Fruit fly (Drosophila melanogaster) whole organism, embryonic: ENCODE data around the gene Lamtor3.

Experiments
- Aef1 ChIP-seq: fragments of 200-800 bp; sonication (Bioruptor generic); IDR thresholded peaks from 3 replicates; pipeline ENCODE4 v1.3.6; 2022; ENCODE audit warnings: missing biosample characterization, missing genetic modification characterization
- BtbVII ChIP-seq: fragments of 200-800 bp; sonication (Bioruptor generic); optimal IDR thresholded peaks from 3 replicates; lab custom pipeline; 2017; ENCODE audit warnings: missing biosample characterization, mild to moderate bottlenecking, missing genetic modification characterization
- CG10147 ChIP-seq: fragments of 200-800 bp; sonication (Bioruptor generic); optimal IDR thresholded peaks from 2 replicates; lab custom pipeline; 2019; ENCODE audit warnings: missing biosample characterization, mild to moderate bottlenecking, missing genetic modification characterization, moderate library complexity
- CG1024 ChIP-seq: fragments of 200-800 bp; sonication (Bioruptor generic); IDR thresholded peaks from 2 replicates; pipeline ENCODE4 v1.3.6; 2022; ENCODE audit warnings: missing biosample characterization, missing genetic modification characterization
- CG11085 ChIP-seq: fragments of 200-800 bp; sonication (Bioruptor generic); IDR thresholded peaks from 2 replicates; pipeline ENCODE4 v1.3.6; 2022; ENCODE audit warnings: missing biosample characterization, missing genetic modification characterization
- CG11247 ChIP-seq: fragments of 200-800 bp; sonication (Bioruptor generic); IDR thresholded peaks from 2 replicates; pipeline ENCODE4 v1.3.6; 2022; ENCODE audit warnings: missing biosample characterization, missing genetic modification characterization
- CG11398 ChIP-seq: fragments of 200-800 bp; sonication (Bioruptor generic); optimal IDR thresholded peaks from 2 replicates; lab custom pipeline; 2016; ENCODE audit warnings: missing biosample characterization, missing genetic modification characterization
- CG12155 ChIP-seq: fragments of 200-800 bp; sonication (Bioruptor generic); optimal IDR thresholded peaks from 3 replicates; lab custom pipeline; 2016; ENCODE audit warnings: missing biosample characterization, missing genetic modification characterization
- CG1529 ChIP-seq: fragments of 200-800 bp; sonication (Bioruptor generic); optimal IDR thresholded peaks from 3 replicates; lab custom pipeline; 2018; ENCODE audit warnings: missing biosample characterization, missing genetic modification characterization
- CG15514 ChIP-seq: fragments of 200-800 bp; sonication (Bioruptor generic); optimal IDR thresholded peaks from 3 replicates; lab custom pipeline; 2017; ENCODE audit warnings: missing biosample characterization, missing genetic modification characterization, mild to moderate bottlenecking, moderate library complexity, missing genetic modification reagents
- CG30020 ChIP-seq: fragments of 200-800 bp; optimal IDR thresholded peaks from 2 replicates; lab custom pipeline; 2019; ENCODE audit warnings: missing biosample characterization, mild to moderate bottlenecking, missing genetic modification characterization, moderate library complexity
- CG34224 ChIP-seq: fragments of 200-800 bp; sonication (Bioruptor generic); IDR thresholded peaks from 3 replicates; pipeline ENCODE4 v1.3.6; 2022; ENCODE audit warnings: missing biosample characterization, missing genetic modification characterization; ENCODE audit not compliant: partially characterized antibody
- CG43689 ChIP-seq: fragments of 200-800 bp; sonication (Bioruptor generic); IDR thresholded peaks from 2 replicates; pipeline ENCODE4 v1.3.6; 2022; ENCODE audit warnings: missing biosample characterization, missing genetic modification characterization
- CG6254 ChIP-seq: fragments of 200-800 bp; sonication (Bioruptor generic); optimal IDR thresholded peaks from 3 replicates; lab custom pipeline; 2017; ENCODE audit warnings: mild to moderate bottlenecking, missing biosample characterization, missing genetic modification reagents, missing genetic modification characterization
- CG9215 ChIP-seq: fragments of 200-800 bp; sonication (Bioruptor generic); IDR thresholded peaks from 2 replicates; pipeline ENCODE4 v1.3.6; 2022; ENCODE audit warnings: missing biosample characterization, missing genetic modification characterization
- CG9797 ChIP-seq: fragments of 200-800 bp; sonication (Bioruptor generic); optimal IDR thresholded peaks from 3 replicates; lab custom pipeline; 2018; ENCODE audit warnings: missing biosample characterization, mild to moderate bottlenecking, missing genetic modification characterization
- Dll ChIP-seq: fragments of 200-800 bp; sonication (Bioruptor generic); IDR thresholded peaks from 4 replicates; pipeline ENCODE4 v1.3.6; 2022; ENCODE audit warnings: missing biosample characterization, missing genetic modification characterization; ENCODE audit not compliant: partially characterized antibody
- Drgx ChIP-seq: fragments of 200-800 bp; sonication (Bioruptor generic); IDR thresholded peaks from 2 replicates; pipeline ENCODE4 v1.3.6; 2022; ENCODE audit warnings: missing biosample characterization, missing genetic modification characterization
- Fer2 ChIP-seq: fragments of 200-800 bp; sonication (Bioruptor generic); optimal IDR thresholded peaks from 2 replicates; lab custom pipeline; 2018; ENCODE audit warnings: missing biosample characterization, mild to moderate bottlenecking, missing genetic modification characterization, moderate library complexity
- GATAe ChIP-seq: fragments of 200-800 bp; sonication (Bioruptor generic); conservative IDR thresholded peaks from 2 replicates; pipeline ENCODE4 v1.3.6; 2022; ENCODE audit warnings: missing biosample characterization, missing genetic modification characterization
- H15 ChIP-seq: fragments of 200-800 bp; sonication (Bioruptor generic); IDR thresholded peaks from 3 replicates; pipeline ENCODE4 v1.3.6; 2022; ENCODE audit warnings: missing biosample characterization, missing genetic modification characterization
- Hand ChIP-seq: fragments of 200-800 bp; sonication (Bioruptor generic); optimal IDR thresholded peaks from 2 replicates; lab custom pipeline; 2017; ENCODE audit warnings: mild to moderate bottlenecking, missing biosample characterization, missing genetic modification reagents, missing genetic modification characterization
- Hr39 ChIP-seq: fragments of >200 bp; optimal IDR thresholded peaks from 2 replicates; lab custom pipeline; 2017
- Max ChIP-seq: fragments of 200-800 bp; sonication (Bioruptor generic); optimal IDR thresholded peaks from 2 replicates; lab custom pipeline; 2016; ENCODE audit warnings: missing biosample characterization, mild to moderate bottlenecking, missing genetic modification characterization
- Mrtf ChIP-seq: fragments of 200-800 bp; sonication (Bioruptor generic); IDR thresholded peaks from 3 replicates; pipeline ENCODE4 v1.3.6; 2022; ENCODE audit warnings: missing biosample characterization, missing genetic modification characterization
- Pdp1 ChIP-seq, 2 experiments: fragments of 200-800 bp; sonication (Bioruptor generic); optimal IDR thresholded peaks; 3 replicates each; lab custom pipeline; 2016; ENCODE audit warnings: missing biosample characterization in 2 of 2, missing genetic modification characterization in 2 of 2, mild to moderate bottlenecking in 1 of 2, moderate library complexity in 1 of 2
- Trl ChIP-seq, 3 experiments: fragments of >200 bp in 2 of 3; fragments of 200-800 bp in 1 of 3; sonication (Bioruptor generic) in 1 of 3; optimal IDR thresholded peaks; 2 replicates in 1 of 3; 3 replicates in 2 of 3; lab custom pipeline; 2016 to 2017; ENCODE audit warnings: missing biosample characterization in 1 of 3, missing genetic modification characterization in 1 of 3
- az2 ChIP-seq: fragments of 200-800 bp; sonication (Bioruptor generic); optimal IDR thresholded peaks from 3 replicates; lab custom pipeline; 2016; ENCODE audit warnings: missing biosample characterization, missing genetic modification characterization
- cas ChIP-seq: fragments of 200-800 bp; sonication (Bioruptor generic); IDR thresholded peaks from 2 replicates; pipeline ENCODE4 v1.3.6; 2022; ENCODE audit warnings: missing biosample characterization, missing genetic modification characterization
- caup ChIP-seq: fragments of 200-800 bp; sonication (Bioruptor generic); optimal IDR thresholded peaks from 3 replicates; lab custom pipeline; 2017; ENCODE audit warnings: missing biosample characterization, mild to moderate bottlenecking, missing genetic modification characterization, moderate library complexity; ENCODE audit not compliant: severe bottlenecking
- chm ChIP-seq: fragments of 200-800 bp; sonication (Bioruptor generic); IDR thresholded peaks from 2 replicates; pipeline ENCODE4 v1.3.6; 2022; ENCODE audit warnings: missing biosample characterization, missing genetic modification characterization
- chn ChIP-seq: fragments of 200-800 bp; sonication (Bioruptor generic); optimal IDR thresholded peaks from 2 replicates; lab custom pipeline; 2016; ENCODE audit warnings: missing biosample characterization, missing genetic modification characterization
- dysf ChIP-seq: fragments of 200-800 bp; sonication (Bioruptor generic); IDR thresholded peaks from 3 replicates; pipeline ENCODE4 v1.3.6; 2022; ENCODE audit warnings: missing biosample characterization, missing genetic modification characterization
- eyg ChIP-seq: fragments of 200-800 bp; sonication (Bioruptor generic); optimal IDR thresholded peaks from 3 replicates; lab custom pipeline; 2016; ENCODE audit warnings: missing biosample characterization, missing genetic modification characterization
- fd64A ChIP-seq: fragments of 200-800 bp; sonication (Bioruptor generic); optimal IDR thresholded peaks from 3 replicates; lab custom pipeline; 2018; ENCODE audit warnings: missing biosample characterization, mild to moderate bottlenecking, missing genetic modification characterization
- fu2 ChIP-seq: fragments of 200-800 bp; sonication (Bioruptor generic); optimal IDR thresholded peaks from 2 replicates; lab custom pipeline; 2016; ENCODE audit warnings: missing biosample characterization, missing genetic modification characterization
- grn ChIP-seq: fragments of 200-800 bp; sonication (Bioruptor generic); optimal IDR thresholded peaks from 3 replicates; lab custom pipeline; 2017; ENCODE audit warnings: missing biosample characterization, missing genetic modification characterization
- h ChIP-seq: fragments of >200 bp; optimal IDR thresholded peaks from 2 replicates; lab custom pipeline; 2017
- kay ChIP-seq: fragments of 200-800 bp; sonication (Bioruptor generic); optimal IDR thresholded peaks from 2 replicates; lab custom pipeline; 2016; ENCODE audit warnings: missing biosample characterization, missing genetic modification characterization
- ken ChIP-seq: fragments of 200-800 bp; sonication (Bioruptor generic); IDR thresholded peaks from 3 replicates; pipeline ENCODE4 v1.3.6; 2022; ENCODE audit warnings: missing biosample characterization, missing genetic modification characterization
- lola ChIP-seq, 3 experiments: fragments of >200 bp in 2 of 3; fragments of 200-800 bp in 1 of 3; sonication (Bioruptor generic) in 1 of 3; optimal IDR thresholded peaks; 2 replicates each; lab custom pipeline; 2017 to 2019; ENCODE audit warnings: missing biosample characterization in 3 of 3, missing genetic modification characterization in 3 of 3, mild to moderate bottlenecking in 1 of 3, moderate library complexity in 1 of 3
- lov ChIP-seq, 2 experiments: fragments of 200-800 bp in 1 of 2; fragments of >200 bp in 1 of 2; sonication (Bioruptor generic) in 1 of 2; IDR thresholded peaks in 1 of 2; optimal IDR thresholded peaks in 1 of 2; 2 replicates in 1 of 2; 3 replicates in 1 of 2; pipeline versions ENCODE4 v1.3.6 to Lab custom; 2017 to 2022; ENCODE audit warnings: missing biosample characterization in 1 of 2, missing genetic modification characterization in 1 of 2
- mirr ChIP-seq: fragments of 200-800 bp; sonication (Bioruptor generic); optimal IDR thresholded peaks from 3 replicates; lab custom pipeline; 2018; ENCODE audit warnings: missing biosample characterization, mild to moderate bottlenecking, missing genetic modification characterization
- nerfin-2 ChIP-seq: fragments of 200-800 bp; sonication (Bioruptor generic); IDR thresholded peaks from 2 replicates; pipeline ENCODE4 v1.3.6; 2022; ENCODE audit warnings: missing biosample characterization, missing genetic modification characterization; ENCODE audit not compliant: partially characterized antibody
- p53 ChIP-seq: fragments of 200-800 bp; sonication (Bioruptor generic); optimal IDR thresholded peaks from 2 replicates; lab custom pipeline; 2016; ENCODE audit warnings: missing biosample characterization, missing genetic modification characterization
- ro ChIP-seq: fragments of 200-800 bp; sonication (Bioruptor generic); IDR thresholded peaks from 2 replicates; pipeline ENCODE4 v1.3.6; 2022; ENCODE audit warnings: missing biosample characterization, missing genetic modification characterization
- sna ChIP-seq: fragments of 200-800 bp; sonication (Bioruptor generic); IDR thresholded peaks from 2 replicates; pipeline ENCODE4 v1.3.6; 2022; ENCODE audit warnings: missing biosample characterization, missing genetic modification characterization; ENCODE audit not compliant: partially characterized antibody
- sr ChIP-seq: fragments of 200-800 bp; sonication (Bioruptor generic); IDR thresholded peaks from 3 replicates; pipeline ENCODE4 v1.3.6; 2022; ENCODE audit warnings: missing biosample characterization, missing genetic modification characterization
- toy ChIP-seq: fragments of 200-800 bp; sonication (Bioruptor generic); IDR thresholded peaks from 2 replicates; pipeline ENCODE4 v1.3.6; 2022; ENCODE audit warnings: missing biosample characterization, missing genetic modification characterization
- trh ChIP-seq: fragments of 200-800 bp; sonication (Bioruptor generic); optimal IDR thresholded peaks from 2 replicates; lab custom pipeline; 2016; ENCODE audit warnings: missing biosample characterization, missing genetic modification characterization
- wdn ChIP-seq: fragments of 200-800 bp; sonication (Bioruptor generic); IDR thresholded peaks from 2 replicates; pipeline ENCODE4 v1.3.6; 2022; ENCODE audit warnings: missing biosample characterization, missing genetic modification characterization

The Lamtor3 gene

dm6 chr2L:17500946-17501451 is 20.0 kb downstream of the Lamtor3 start, which contains the start of the genes mEFTs and Dhc36C (continued):
- TF ChIP-seq fd64A (GFP tag; lab: Kevin White, UChicago) (no peak), GATAe (no peak), chm (GFP tag; lab: Robert Waterston, UW) (no peak), Trl (optimal IDR thresholded peaks at IDR 0.05; lab: Kevin White, UChicago) (no peak), Trl (GFP tag; optimal IDR thresholded peaks at IDR 0.05; lab: Kevin White, UChicago) (no peak), H15 (GFP tag; lab: Robert Waterston, UW) (no peak), dysf (GFP tag; lab: Robert Waterston, UW) (no peak), CG11085 (GFP tag; lab: Robert Waterston, UW) (no peak), CG30020 (tag; lab: Kevin White, UChicago) (no peak), Dll (peak; percentile 87), CG43689 (GFP tag; lab: Robert Waterston, UW) (no peak), wdn (GFP tag; lab: Robert Waterston, UW) (no peak), CG1529 (GFP tag; lab: Kevin White, UChicago) (no peak), caup (no peak), Drgx (GFP tag; lab: Robert Waterston, UW) (no peak), sna (GFP tag; lab: Robert Waterston, UW) (peak; percentile 75), chn (GFP tag; lab: Kevin White, UChicago) (no peak), grn (GFP tag; lab: Kevin White, UChicago) (no peak), kay (GFP tag; lab: Kevin White, UChicago) (no peak), az2 (GFP tag; lab: Kevin White, UChicago) (no peak), CG9215 (no peak), nerfin-2 (GFP tag; lab: Robert Waterston, UW) (peak; percentile 69), CG11398 (no peak), cas (GFP tag; lab: Robert Waterston, UW) (no peak), lov (optimal IDR thresholded peaks at IDR 0.05; lab: Kevin White, UChicago) (no peak), lov (GFP tag; IDR thresholded peaks at IDR 0.05; lab: Robert Waterston, UW) (no peak), BtbVII (GFP tag; lab: Kevin White, UChicago) (no peak), ro (no peak), Hr39 (no peak), sr (GFP tag; lab: Robert Waterston, UW) (no peak), CG15514 (peak; percentile 42), mirr (no peak), CG10147 (GFP tag; lab: Kevin White, UChicago) (no peak), Pdp1 (GFP tag; optimal IDR thresholded peaks at IDR 0.05; lab: Kevin White, UChicago) (peak in 1 of 2 experiments; percentile 98), trh (GFP tag; lab: Kevin White, UChicago) (no peak), CG11247 (GFP tag; lab: Robert Waterston, UW) (no peak), Max (GFP tag; lab: Kevin White, UChicago) (peak; percentile 70), fu2 (GFP tag; lab: Kevin White, UChicago) (no peak), toy (GFP tag; lab: Robert Waterston, UW) (no peak), Hand (GFP tag; lab: Kevin White, UChicago) (no peak), CG12155 (GFP tag; lab: Kevin White, UChicago) (no peak), eyg (no peak), CG34224 (GFP tag; lab: Robert Waterston, UW) (peak; percentile 84), p53 (GFP tag; lab: Kevin White, UChicago) (no peak), Aef1 (GFP tag; lab: Robert Waterston, UW) (no peak), CG1024 (GFP tag; lab: Robert Waterston, UW) (no peak), CG9797 (peak; percentile 36), Fer2 (tag; lab: Kevin White, UChicago) (no peak), h (lab: Kevin White, UChicago) (no peak), CG6254 (GFP tag; lab: Kevin White, UChicago) (no peak), lola (GFP tag; optimal IDR thresholded peaks at IDR 0.05; lab: Kevin White, UChicago) (no peak), ken (GFP tag; lab: Robert Waterston, UW) (no peak), Mrtf (no peak)
